Worm (Caenorhabditis elegans) whole organism, L2 larva: Measurements from ENCODE around the gene pha-1.

ENCODE experiments used
- alr-1 ChIP-seq: fragments of 150-350 bp; optimal IDR thresholded peaks from 2 replicates; lab custom pipeline; 2014; ENCODE audit warnings: missing biosample characterization, missing genetic modification characterization
- elt-3 ChIP-seq: sonication (generic microtip); optimal IDR thresholded peaks from 2 replicates; lab custom pipeline; 2017; ENCODE audit warnings: missing biosample characterization, missing genetic modification characterization
- lin-13 ChIP-seq: fragments of 150-350 bp; optimal IDR thresholded peaks from 2 replicates; lab custom pipeline; 2014; ENCODE audit warnings: missing biosample characterization, missing genetic modification reagents, missing genetic modification characterization
- mdl-1 ChIP-seq, 2 experiments: fragments of 150-350 bp in 1 of 2; sonication (generic microtip) in 1 of 2; optimal IDR thresholded peaks; 2 replicates each; lab custom pipeline; 2017; ENCODE audit warnings: missing biosample characterization in 2 of 2, missing genetic modification characterization in 2 of 2
- nhr-11 ChIP-seq: fragments of 150-350 bp; optimal IDR thresholded peaks from 2 replicates; lab custom pipeline; 2014; ENCODE audit warnings: missing biosample characterization, missing genetic modification characterization
- unc-62 ChIP-seq: fragments of 150-350 bp; optimal IDR thresholded peaks from 2 replicates; lab custom pipeline; 2014; ENCODE audit warnings: missing biosample characterization, missing genetic modification reagents, missing genetic modification characterization

DNA sequence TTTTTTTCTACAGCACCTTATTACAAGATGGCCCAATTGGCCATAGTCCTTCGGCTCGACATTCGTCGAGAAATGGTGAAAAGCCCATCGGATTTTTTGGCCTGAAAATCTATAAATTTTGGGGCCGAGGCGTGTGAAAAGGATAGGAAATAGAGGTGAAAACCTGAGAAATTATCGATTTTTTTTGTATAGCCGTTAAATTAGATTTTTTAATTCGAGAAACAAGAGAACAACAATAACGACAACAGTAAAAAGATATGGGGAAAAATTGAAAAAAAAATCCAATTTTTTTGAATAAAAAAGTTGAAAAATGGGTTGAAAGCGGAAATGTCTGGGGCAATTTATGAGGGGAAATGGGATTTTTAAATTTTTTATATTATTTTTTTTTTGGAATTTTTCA, 31.7 kb upstream of the pha-1 start, which contains the start of gene hmt-1:
- no peak for TF ChIP-seq lin-13 (GFP tag; lab: Kevin White, UChicago)
- TF ChIP-seq unc-62: no peak
- no peak for TF ChIP-seq alr-1 (tag; lab: Kevin White, UChicago)
- no peak for TF ChIP-seq mdl-1 (tag; optimal IDR thresholded peaks at IDR 0.05; lab: Kevin White, UChicago)
- no peak for TF ChIP-seq elt-3 (tag; lab: Kevin White, UChicago)
- no peak for TF ChIP-seq nhr-11 (tag; lab: Kevin White, UChicago)
